Worm (Caenorhabditis elegans) whole organism, L1 larva: ENCODE results near the gene daf-14.

ENCODE experiments used
- alr-1 ChIP-seq: fragments of 200-800 bp; sonication (Bioruptor generic); optimal IDR thresholded peaks from 2 replicates; lab custom pipeline; 2018; ENCODE audit warnings: borderline replicate concordance, mild to moderate bottlenecking, missing genetic modification characterization, missing compliant biosample characterization
- ceh-8 ChIP-seq: fragments of 200-800 bp; sonication (Bioruptor generic); optimal IDR thresholded peaks from 2 replicates; lab custom pipeline; 2018; ENCODE audit warnings: mild to moderate bottlenecking, missing genetic modification characterization, moderate library complexity, missing compliant biosample characterization
- egl-13 ChIP-seq: sonication (generic microtip); optimal IDR thresholded peaks from 2 replicates; lab custom pipeline; 2016; ENCODE audit warnings: missing genotype, missing genetic modification reagents, missing genetic modification characterization, missing compliant biosample characterization
- lin-35 ChIP-seq, 2 experiments: fragments of 150-350 bp; optimal IDR thresholded peaks; 2 replicates each; lab custom pipeline; 2014; ENCODE audit warnings: missing biosample characterization in 2 of 2, missing genetic modification characterization in 2 of 2, missing genetic modification reagents in 2 of 2
- lsy-2 ChIP-seq, 2 experiments: fragments of 150-350 bp; optimal IDR thresholded peaks; 2 replicates each; lab custom pipeline; 2014; ENCODE audit warnings: missing biosample characterization in 2 of 2, missing genetic modification characterization in 2 of 2
- mab-9 ChIP-seq: fragments of 200-800 bp; sonication (Bioruptor generic); IDR thresholded peaks from 2 replicates; pipeline ENCODE4 v1.3.6; 2022; ENCODE audit warnings: missing genetic modification reagents, missing genetic modification characterization, missing compliant biosample characterization
- nhr-11 ChIP-seq: fragments of 150-350 bp; optimal IDR thresholded peaks from 2 replicates; lab custom pipeline; 2014; ENCODE audit warnings: missing biosample characterization, missing genetic modification characterization
- nhr-12 ChIP-seq: sonication (generic microtip); optimal IDR thresholded peaks from 2 replicates; lab custom pipeline; 2017; ENCODE audit warnings: missing biosample characterization, missing genetic modification characterization
- nhr-19 ChIP-seq: fragments of 200-800 bp; sonication (Bioruptor generic); conservative IDR thresholded peaks from 2 replicates; pipeline ENCODE4 v1.3.6; 2022; ENCODE audit warnings: missing genetic modification characterization, missing compliant biosample characterization
- nhr-20 ChIP-seq: sonication (generic microtip); optimal IDR thresholded peaks from 2 replicates; lab custom pipeline; 2016; ENCODE audit warnings: mild to moderate bottlenecking, missing genetic modification characterization, missing compliant biosample characterization
- rnt-1 ChIP-seq: sonication (generic microtip); optimal IDR thresholded peaks from 2 replicates; lab custom pipeline; 2016; ENCODE audit warnings: mild to moderate bottlenecking, missing genetic modification characterization, moderate library complexity, missing compliant biosample characterization
- snu-23 ChIP-seq: sonication (generic microtip); optimal IDR thresholded peaks from 2 replicates; lab custom pipeline; 2016; ENCODE audit warnings: missing genetic modification characterization, missing compliant biosample characterization
- ztf-4 ChIP-seq: fragments of 150-350 bp; optimal IDR thresholded peaks from 2 replicates; lab custom pipeline; 2014; ENCODE audit warnings: missing biosample characterization, missing genetic modification characterization

ce11 chrIV:10285328-10285727 is 34.9 kb downstream of the daf-14 start:
- TF ChIP-seq mab-9 (no peak), egl-13 (tag; lab: Kevin White, UChicago) (no peak), lsy-2 (tag; optimal IDR thresholded peaks at IDR 0.05; lab: Kevin White, UChicago) (no peak), snu-23 (no peak), lin-35 (GFP tag; optimal IDR thresholded peaks at IDR 0.05; lab: Kevin White, UChicago) (no peak), rnt-1 (tag; lab: Kevin White, UChicago) (no peak), ceh-8 (no peak), nhr-11 (tag; lab: Kevin White, UChicago) (no peak), nhr-20 (tag; lab: Kevin White, UChicago) (no peak), nhr-12 (tag; lab: Kevin White, UChicago) (no peak), nhr-19 (GFP tag; lab: Robert Waterston, UW) (no peak), alr-1 (tag; lab: Kevin White, UChicago) (no peak), ztf-4 (no peak)
